Fruit fly (Drosophila melanogaster) Kc167 (cell line): ENCODE results near the gene CG9400.

Source experiments
- h ChIP-seq: fragments of >200 bp; optimal IDR thresholded peaks from 3 replicates; lab custom pipeline; 2018; ENCODE audit warnings: missing external identifiers
- psq ChIP-seq: fragments of >200 bp; optimal IDR thresholded peaks from 2 replicates; lab custom pipeline; 2017; ENCODE audit warnings: missing external identifiers

DNA sequence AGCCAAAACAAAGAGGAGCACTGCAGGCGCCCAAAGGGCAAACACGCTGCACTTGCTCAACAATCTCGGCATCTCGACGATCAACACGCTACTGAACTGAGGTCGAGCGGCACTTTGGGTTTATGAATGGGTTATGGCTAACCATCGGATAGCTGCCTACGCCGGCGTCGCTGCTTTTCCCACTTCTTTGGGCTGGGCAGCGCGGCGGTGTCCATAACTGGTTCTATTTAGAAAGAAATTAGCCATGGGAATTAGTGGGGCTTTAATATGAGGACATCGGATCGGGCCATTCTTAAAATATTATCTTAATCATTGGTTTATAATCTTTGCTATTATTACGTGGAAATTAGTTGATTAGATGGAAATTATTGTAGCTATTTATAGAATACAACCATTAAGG, at the start of gene CG9400:
- no peak for TF ChIP-seq h (lab: Kevin White, UChicago)
- TF ChIP-seq psq = no peak
